Fruit fly (Drosophila melanogaster) Kc167 (cell line): Measurements from ENCODE around the gene S6k.

Experiments used
- Myc ChIP-seq: fragments of >200 bp; optimal IDR thresholded peaks from 2 replicates; lab custom pipeline; 2017; ENCODE audit warnings: missing external identifiers
- Sin3A ChIP-seq: fragments of >200 bp; optimal IDR thresholded peaks from 2 replicates; lab custom pipeline; 2018; ENCODE audit warnings: missing external identifiers
- h ChIP-seq: fragments of >200 bp; optimal IDR thresholded peaks from 3 replicates; lab custom pipeline; 2018; ENCODE audit warnings: missing external identifiers
- insv ChIP-seq: fragments of >200 bp; optimal IDR thresholded peaks from 3 replicates; lab custom pipeline; 2018; ENCODE audit warnings: missing external identifiers
- psq ChIP-seq: fragments of >200 bp; optimal IDR thresholded peaks from 2 replicates; lab custom pipeline; 2017; ENCODE audit warnings: missing external identifiers
- ttk ChIP-seq: sonication (Bioruptor generic); optimal IDR thresholded peaks from 2 replicates; lab custom pipeline; 2017; ENCODE audit warnings: missing external identifiers

DNA sequence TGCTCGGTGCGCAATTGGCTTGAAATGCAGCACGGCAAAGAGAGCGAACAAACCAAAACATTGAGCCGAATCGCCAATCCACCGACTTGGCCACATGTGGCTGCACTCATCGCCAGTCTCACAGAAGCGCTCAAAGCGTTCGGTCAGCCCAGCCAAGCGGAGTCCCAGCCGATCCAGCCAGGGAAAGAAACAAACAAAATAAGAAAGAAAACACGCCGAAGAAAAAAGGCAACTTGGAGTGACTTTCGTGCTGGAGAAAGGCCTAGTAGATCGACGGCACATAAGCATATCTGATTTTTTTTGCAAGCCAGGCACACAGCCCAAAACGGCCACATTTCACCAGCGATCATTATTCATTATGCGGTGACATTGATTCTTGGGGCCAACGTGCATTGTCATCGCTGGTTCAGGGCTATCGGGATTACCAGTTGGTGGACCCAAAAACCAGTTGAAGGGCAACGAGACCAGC lies 8.6 kb downstream of the S6k start:
- TF ChIP-seq Sin3A, result no peak
- TF ChIP-seq h (lab: Kevin White, UChicago), result no peak
- TF ChIP-seq psq, result no peak
- no peak for TF ChIP-seq ttk
- no peak for TF ChIP-seq Myc (lab: Kevin White, UChicago)
- no peak for TF ChIP-seq insv (lab: Kevin White, UChicago)
